Worm (Caenorhabditis elegans) whole organism, L4 larva: ENCODE results near the gene npr-34.

Experiments
- lin-13 ChIP-seq: fragments of 150-350 bp; optimal IDR thresholded peaks from 2 replicates; lab custom pipeline; 2014; ENCODE audit warnings: missing biosample characterization, missing genetic modification reagents, missing genetic modification characterization
- nhr-11 ChIP-seq: fragments of 150-350 bp; optimal IDR thresholded peaks from 2 replicates; lab custom pipeline; 2014; ENCODE audit warnings: missing biosample characterization, missing genetic modification characterization
- nhr-237 ChIP-seq: sonication (generic microtip); optimal IDR thresholded peaks from 2 replicates; lab custom pipeline; 2017; ENCODE audit warnings: missing biosample characterization, missing genetic modification characterization
- rbr-2 ChIP-seq: sonication (generic microtip); optimal IDR thresholded peaks from 2 replicates; lab custom pipeline; 2016; ENCODE audit warnings: missing genotype, missing genetic modification characterization, missing compliant biosample characterization
- unc-130 ChIP-seq: sonication (generic microtip); optimal IDR thresholded peaks from 2 replicates; lab custom pipeline; 2016; ENCODE audit warnings: missing genetic modification reagents, missing genetic modification characterization, missing compliant biosample characterization

DNA sequence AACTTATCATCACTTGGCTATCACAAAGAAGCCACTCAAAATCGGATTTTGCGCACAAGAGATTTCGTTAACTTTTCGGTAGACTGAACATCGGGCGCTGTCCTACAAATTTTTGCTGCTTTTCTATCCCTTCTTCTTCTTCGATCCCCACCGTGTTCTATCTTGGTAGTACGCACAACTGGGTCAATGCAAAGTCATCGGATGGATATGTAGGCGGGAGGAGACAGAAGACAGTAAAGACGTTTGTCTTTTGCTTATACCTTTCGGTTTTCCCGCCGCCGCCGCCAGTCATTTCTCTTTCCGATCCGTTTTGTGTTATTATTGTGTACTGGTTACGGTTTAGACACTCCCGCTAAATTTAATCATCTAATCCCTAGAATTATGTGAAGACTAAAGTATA, 38.9 kb downstream of the npr-34 start:
- no peak for TF ChIP-seq nhr-237 (tag; lab: Kevin White, UChicago)
- no peak for TF ChIP-seq unc-130 (GFP tag; lab: Kevin White, UChicago)
- no peak for TF ChIP-seq nhr-11 (tag; lab: Kevin White, UChicago)
- TF ChIP-seq rbr-2 (tag; lab: Kevin White, UChicago): no peak
- no peak for TF ChIP-seq lin-13
